Worm (Caenorhabditis elegans) whole organism, midembryonic: ENCODE results near the gene C17B7.3.

Experiments used
- T22C8.4 ChIP-seq: fragments of 200-800 bp; sonication (Bioruptor generic); IDR thresholded peaks from 2 replicates; pipeline ENCODE4 v1.3.6; 2022; ENCODE audit warnings: missing genetic modification characterization, missing compliant biosample characterization
- cog-1 ChIP-seq: sonication (generic microtip); optimal IDR thresholded peaks from 2 replicates; lab custom pipeline; 2016; ENCODE audit warnings: missing genetic modification characterization, missing compliant biosample characterization
- flt-1 ChIP-seq: fragments of 200-800 bp; sonication (Bioruptor generic); IDR thresholded peaks from 2 replicates; pipeline ENCODE4 v1.3.6; 2022; ENCODE audit warnings: missing genetic modification characterization, missing compliant biosample characterization
- klf-2 ChIP-seq: fragments of 200-800 bp; sonication (Bioruptor generic); conservative IDR thresholded peaks from 2 replicates; pipeline ENCODE4 v1.3.6; 2022; ENCODE audit warnings: missing genetic modification reagents, missing genetic modification characterization, missing compliant biosample characterization
- med-1 ChIP-seq: sonication (generic microtip); optimal IDR thresholded peaks from 2 replicates; lab custom pipeline; 2017; ENCODE audit warnings: missing genetic modification characterization, mild to moderate bottlenecking, missing compliant biosample characterization, antibody characterized with exemption, missing genetic modification reagents; ENCODE audit not compliant: insufficient read depth
- ref-1 ChIP-seq: fragments of 200-800 bp; sonication (Bioruptor generic); conservative IDR thresholded peaks from 2 replicates; pipeline ENCODE4 v1.3.6; 2022; ENCODE audit warnings: missing genetic modification reagents, missing genetic modification characterization, missing compliant biosample characterization
- tab-1 ChIP-seq: fragments of 200-800 bp; sonication (Bioruptor generic); IDR thresholded peaks from 2 replicates; pipeline ENCODE4 v1.3.6; 2022; ENCODE audit warnings: missing genetic modification characterization, missing compliant biosample characterization
- ztf-23 ChIP-seq: fragments of 200-800 bp; sonication (Bioruptor generic); IDR thresholded peaks from 2 replicates; pipeline ENCODE4 v1.3.6; 2022; ENCODE audit warnings: missing genetic modification reagents, missing genetic modification characterization, missing compliant biosample characterization
- ztf-29 ChIP-seq: fragments of 200-800 bp; sonication (Bioruptor generic); IDR thresholded peaks from 2 replicates; pipeline ENCODE4 v1.3.6; 2022; ENCODE audit warnings: missing genetic modification reagents, missing genetic modification characterization, missing compliant biosample characterization

The C17B7.3 gene

DNA sequence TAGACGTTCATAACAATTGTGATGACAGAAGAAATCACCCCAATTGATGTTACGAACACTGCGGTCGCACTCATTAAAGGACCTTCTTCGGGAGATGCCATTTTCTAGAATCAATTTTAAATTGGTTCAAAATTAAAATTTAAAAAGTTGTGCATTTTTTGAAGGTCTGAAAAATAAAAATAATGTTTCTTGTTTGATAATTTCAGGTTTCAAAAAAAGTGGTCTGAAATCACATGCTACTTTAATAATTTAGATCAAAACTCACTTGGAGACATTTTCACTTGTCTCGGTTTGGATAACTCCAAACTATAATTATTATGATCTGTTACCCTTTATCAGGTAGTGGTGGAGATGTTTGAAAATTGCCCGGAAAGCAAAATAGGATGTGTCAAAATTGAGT lies 34.4 kb downstream of the C17B7.3 start, which contains the start of gene srbc-2:
TSS of gene srbc-2 (minus strand) at position 101 of the 400 bp plus-strand sequence.
- no peak for TF ChIP-seq cog-1 (tag; lab: Kevin White, UChicago)
- no peak for TF ChIP-seq ref-1 (GFP tag; lab: Robert Waterston, UW)
- no peak for TF ChIP-seq ztf-29
- TF ChIP-seq ztf-23 (GFP tag; lab: Robert Waterston, UW) = no peak
- no peak for TF ChIP-seq T22C8.4
- TF ChIP-seq flt-1 (GFP tag; lab: Robert Waterston, UW) = no peak
- TF ChIP-seq klf-2 (GFP tag; lab: Robert Waterston, UW) = no peak
- TF ChIP-seq med-1 (GFP tag; lab: Kevin White, UChicago) = no peak
- no peak for TF ChIP-seq tab-1 (GFP tag; lab: Robert Waterston, UW)

DNA sequence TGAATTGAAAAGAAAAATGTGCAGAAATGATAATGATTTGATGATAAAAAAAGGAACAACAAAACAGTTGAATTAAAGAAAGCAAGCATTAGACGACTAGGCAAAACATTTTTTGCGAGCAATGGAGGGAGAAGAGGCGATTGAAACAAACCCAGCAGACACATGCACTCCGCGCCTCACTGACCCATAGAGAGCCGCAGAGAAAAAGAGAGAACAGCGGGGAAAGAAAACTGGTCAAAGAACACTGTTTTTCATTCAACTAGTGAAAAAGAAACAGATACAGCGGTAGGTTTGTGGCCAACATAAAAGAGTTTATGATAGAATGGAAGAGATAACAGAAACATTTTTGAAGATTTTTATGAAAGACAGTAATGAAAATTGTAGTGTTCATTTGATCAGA lies 45.7 kb downstream of the C17B7.3 start:
- TF ChIP-seq med-1 (GFP tag; lab: Kevin White, UChicago) = no peak
- no peak for TF ChIP-seq ref-1 (GFP tag; lab: Robert Waterston, UW)
- TF ChIP-seq cog-1 (tag; lab: Kevin White, UChicago) = no peak
- TF ChIP-seq flt-1 (GFP tag; lab: Robert Waterston, UW) = no peak
- no peak for TF ChIP-seq T22C8.4
- no peak for TF ChIP-seq tab-1 (GFP tag; lab: Robert Waterston, UW)

DNA sequence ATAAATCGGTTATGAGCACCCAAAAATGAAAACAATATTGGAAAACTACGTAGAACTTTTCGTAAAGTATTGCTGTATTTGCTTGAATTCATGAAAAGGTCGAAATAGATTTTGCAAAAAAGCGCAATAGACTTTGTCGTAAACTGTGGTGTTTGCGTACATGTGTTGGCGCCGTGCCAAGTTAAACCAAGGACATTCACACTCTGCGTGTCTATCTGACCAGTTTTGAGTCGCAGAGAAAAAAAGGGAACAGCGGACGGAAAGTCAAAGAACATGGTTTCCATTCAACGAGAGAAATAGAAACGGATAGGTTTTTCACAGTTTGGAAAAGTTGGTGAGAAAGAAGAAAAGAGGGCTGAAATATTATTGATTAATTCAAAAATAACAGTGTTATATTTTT lies 48.4 kb downstream of the C17B7.3 start:
- TF ChIP-seq klf-2 (GFP tag; lab: Robert Waterston, UW) = no peak
- no peak for TF ChIP-seq tab-1 (GFP tag; lab: Robert Waterston, UW)
- no peak for TF ChIP-seq ztf-23 (GFP tag; lab: Robert Waterston, UW)
- no peak for TF ChIP-seq ztf-29
- no peak for TF ChIP-seq cog-1 (tag; lab: Kevin White, UChicago)
- TF ChIP-seq T22C8.4 = no peak
- TF ChIP-seq med-1 (GFP tag; lab: Kevin White, UChicago) = no peak
- no peak for TF ChIP-seq flt-1 (GFP tag; lab: Robert Waterston, UW)
- no peak for TF ChIP-seq ref-1 (GFP tag; lab: Robert Waterston, UW)
